Worm (Caenorhabditis elegans): ENCODE data around the gene F35B12.9.

Gene F35B12.9

ce11 chrV:11606424-11606823 lies 5.5 kb downstream of the F35B12.9 start, which contains the start of gene idpp-16:
Gene idpp-16, minus strand, starts transcription at chrV:11606524.
- TF ChIP-seq dmd-4 (tag; optimal IDR thresholded peaks at IDR 0.05; ENCODE audit: borderline replicate concordance) = no peak
- TF ChIP-seq fkh-10 (GFP tag; optimal IDR thresholded peaks at IDR 0.05) = no peak
- TF ChIP-seq elt-4 (tag; optimal IDR thresholded peaks at IDR 0.05) = no peak

- TF ChIP-seq ceh-45 (GFP tag; IDR thresholded peaks at IDR 0.05) (no peak), mec-3 (tag; optimal IDR thresholded peaks at IDR 0.05; ENCODE audit: borderline replicate concordance) (no peak), pqm-1 (tag; optimal IDR thresholded peaks at IDR 0.05) (no peak), ceh-31 (tag; optimal IDR thresholded peaks at IDR 0.05) (no peak), ama-1 (optimal IDR thresholded peaks at IDR 0.05) (no peak), K09A11.1 (tag; optimal IDR thresholded peaks at IDR 0.05; ENCODE audit: insufficient read depth) (no peak), zip-5 (tag; optimal IDR thresholded peaks at IDR 0.05) (no peak), unc-86 (tag; optimal IDR thresholded peaks at IDR 0.05) (no peak), ceh-24 (tag; optimal IDR thresholded peaks at IDR 0.05) (no peak), syd-9 (tag; optimal IDR thresholded peaks at IDR 0.05) (no peak), Y22D7AL.16 (tag; optimal IDR thresholded peaks at IDR 0.05) (no peak), ceh-9 (tag; optimal IDR thresholded peaks at IDR 0.05) (no peak), ttx-3 (tag; optimal IDR thresholded peaks at IDR 0.05) (no peak)
These were observed 9.1 kb downstream of the F35B12.9 start, which contains the start of gene piit-1 for ce11 chrV:11610049-11610448. Gene piit-1, minus strand, starts transcription at chrV:11610149.

ce11 chrV:11610481-11610880 lies 9.5 kb downstream of the F35B12.9 start, which contains the start of gene sas-5:
Gene sas-5, plus strand, starts transcription at chrV:11610737.
- peak; percentile 20 for TF ChIP-seq pros-1 (tag; optimal IDR thresholded peaks at IDR 0.05)
- peak; percentile 54 for TF ChIP-seq fkh-6 (tag; optimal IDR thresholded peaks at IDR 0.05)
- TF ChIP-seq gmeb-2 (tag; optimal IDR thresholded peaks at IDR 0.05) = peak; percentile 79
- peak; percentile 80 for TF ChIP-seq C38D4.7 (GFP tag; optimal IDR thresholded peaks at IDR 0.05)
- peak; percentile 8 for TF ChIP-seq mec-3 (tag; optimal IDR thresholded peaks at IDR 0.05; ENCODE audit: borderline replicate concordance)
- TF ChIP-seq F13H6.1 (tag; optimal IDR thresholded peaks at IDR 0.05) = peak; percentile 59
- TF ChIP-seq pqm-1 (tag; optimal IDR thresholded peaks at IDR 0.05) = no peak
- TF ChIP-seq sox-2 (GFP tag; IDR thresholded peaks at IDR 0.05) = peak; percentile 35; the same call in 1 of the 2 replicates
- peak; percentile 79 for TF ChIP-seq ceh-19 (GFP tag; optimal IDR thresholded peaks at IDR 0.05)
- peak; percentile 17 for TF ChIP-seq ceh-48 (tag; optimal IDR thresholded peaks at IDR 0.05)
- peak; percentile 83 for TF ChIP-seq che-1 (tag; optimal IDR thresholded peaks at IDR 0.05)
- TF ChIP-seq ceh-18 (tag; optimal IDR thresholded peaks at IDR 0.05) = no peak
- peak; percentile 62 for TF ChIP-seq syd-9 (tag; optimal IDR thresholded peaks at IDR 0.05)
- peak; percentile 72 for TF ChIP-seq ceh-34 (tag; optimal IDR thresholded peaks at IDR 0.05)
- peak; percentile 77 for TF ChIP-seq ceh-45 (GFP tag; IDR thresholded peaks at IDR 0.05)
- peak; percentile 66 for TF ChIP-seq lin-11 (tag; optimal IDR thresholded peaks at IDR 0.05)
- TF ChIP-seq hlh-6 (tag; optimal IDR thresholded peaks at IDR 0.05) = peak; percentile 36
- peak; percentile 85 for TF ChIP-seq ceh-14 (tag; optimal IDR thresholded peaks at IDR 0.05)
- TF ChIP-seq ceh-24 (tag; optimal IDR thresholded peaks at IDR 0.05) = peak; percentile 44
- peak; percentile 66 for TF ChIP-seq lim-6 (tag; optimal IDR thresholded peaks at IDR 0.05)
- TF ChIP-seq pha-2 (tag; optimal IDR thresholded peaks at IDR 0.05) = peak; percentile 62
- peak; percentile 71 for TF ChIP-seq dmd-4 (tag; optimal IDR thresholded peaks at IDR 0.05; ENCODE audit: borderline replicate concordance)
- TF ChIP-seq odd-2 (tag; optimal IDR thresholded peaks at IDR 0.05) = peak; percentile 77
- peak; percentile 79 for TF ChIP-seq ceh-31 (tag; optimal IDR thresholded peaks at IDR 0.05)
- peak; percentile 79 for TF ChIP-seq nfya-1 (tag; optimal IDR thresholded peaks at IDR 0.05)
- TF ChIP-seq ceh-6 (GFP tag; optimal IDR thresholded peaks at IDR 0.05) = peak; percentile 63
- peak; percentile 40 for TF ChIP-seq ceh-9 (tag; optimal IDR thresholded peaks at IDR 0.05)
- no peak for TF ChIP-seq ceh-30 (tag; optimal IDR thresholded peaks at IDR 0.05)
- no peak for TF ChIP-seq pag-3 (tag; optimal IDR thresholded peaks at IDR 0.05; ENCODE audit: borderline replicate concordance)
- peak; percentile 21 for TF ChIP-seq tbx-7 (tag; optimal IDR thresholded peaks at IDR 0.05)
- peak; percentile 57 for TF ChIP-seq K02D7.2 (tag; optimal IDR thresholded peaks at IDR 0.05)
- peak; percentile 73 for TF ChIP-seq ref-2 (tag; optimal IDR thresholded peaks at IDR 0.05)
- peak; percentile 83 for TF ChIP-seq unc-86 (tag; optimal IDR thresholded peaks at IDR 0.05)
- TF ChIP-seq C08G9.2 (tag; optimal IDR thresholded peaks at IDR 0.05) = peak; percentile 71
- peak; percentile 74 for TF ChIP-seq pat-9 (tag; optimal IDR thresholded peaks at IDR 0.05)
- no peak for TF ChIP-seq unc-55 (GFP tag; optimal IDR thresholded peaks at IDR 0.05)
- TF ChIP-seq unc-42 (tag; optimal IDR thresholded peaks at IDR 0.05) = peak; percentile 42
- TF ChIP-seq hlh-30 (tag; optimal IDR thresholded peaks at IDR 0.05; ENCODE audit: insufficient read depth) = peak; percentile 13
- TF ChIP-seq fax-1 (tag; optimal IDR thresholded peaks at IDR 0.05) = peak; percentile 83
- no peak for TF ChIP-seq elt-4 (tag; optimal IDR thresholded peaks at IDR 0.05)
- peak; percentile 79 for TF ChIP-seq K09A11.1 (tag; optimal IDR thresholded peaks at IDR 0.05; ENCODE audit: insufficient read depth)
